Worm (Caenorhabditis elegans) whole organism, late embryonic: ENCODE measurements around the gene ser-1.

Source experiments
- F13H6.1 ChIP-seq: sonication (generic microtip); optimal IDR thresholded peaks from 2 replicates; lab custom pipeline; 2016; ENCODE audit warnings: missing genetic modification characterization, missing compliant biosample characterization
- K02D7.2 ChIP-seq: sonication (generic microtip); optimal IDR thresholded peaks from 2 replicates; lab custom pipeline; 2017; ENCODE audit warnings: mild to moderate bottlenecking, missing genetic modification characterization, missing compliant biosample characterization
- K09A11.1 ChIP-seq: sonication (generic microtip); optimal IDR thresholded peaks from 2 replicates; lab custom pipeline; 2017; ENCODE audit warnings: antibody characterized with exemption, mild to moderate bottlenecking, missing genetic modification characterization, missing compliant biosample characterization; ENCODE audit not compliant: insufficient read depth
- T23F11.4 ChIP-seq: fragments of 200-800 bp; sonication (Bioruptor generic); optimal IDR thresholded peaks from 2 replicates; lab custom pipeline; 2018; ENCODE audit warnings: mild to moderate bottlenecking, missing genetic modification characterization, missing compliant biosample characterization
- Y22D7AL.16 ChIP-seq: sonication (generic microtip); optimal IDR thresholded peaks from 2 replicates; lab custom pipeline; 2016; ENCODE audit warnings: missing genetic modification characterization, missing compliant biosample characterization
- ahr-1 ChIP-seq: sonication (generic microtip); optimal IDR thresholded peaks from 2 replicates; lab custom pipeline; 2016; ENCODE audit warnings: missing genetic modification characterization, missing compliant biosample characterization
- ceh-18 ChIP-seq: sonication (generic microtip); optimal IDR thresholded peaks from 2 replicates; lab custom pipeline; 2016; ENCODE audit warnings: missing genetic modification characterization, missing compliant biosample characterization
- ceh-31 ChIP-seq: sonication (generic microtip); optimal IDR thresholded peaks from 2 replicates; lab custom pipeline; 2016; ENCODE audit warnings: missing genetic modification characterization, missing compliant biosample characterization
- ceh-34 ChIP-seq: sonication (generic microtip); optimal IDR thresholded peaks from 2 replicates; lab custom pipeline; 2016; ENCODE audit warnings: mild to moderate bottlenecking, missing genetic modification characterization, missing compliant biosample characterization
- ceh-6 ChIP-seq: fragments of 200-800 bp; sonication (Bioruptor generic); optimal IDR thresholded peaks from 2 replicates; lab custom pipeline; 2018; ENCODE audit warnings: mild to moderate bottlenecking, missing genetic modification characterization, missing compliant biosample characterization
- che-1 ChIP-seq: sonication (generic microtip); optimal IDR thresholded peaks from 2 replicates; lab custom pipeline; 2016; ENCODE audit warnings: mild to moderate bottlenecking, missing genetic modification characterization, missing compliant biosample characterization
- dve-1 ChIP-seq: sonication (generic microtip); optimal IDR thresholded peaks from 2 replicates; lab custom pipeline; 2017; ENCODE audit warnings: antibody characterized with exemption, mild to moderate bottlenecking, missing genetic modification characterization, missing compliant biosample characterization
- ets-4 ChIP-seq: sonication (generic microtip); optimal IDR thresholded peaks from 2 replicates; lab custom pipeline; 2016; ENCODE audit warnings: missing genetic modification characterization, missing compliant biosample characterization
- fax-1 ChIP-seq: sonication (generic microtip); optimal IDR thresholded peaks from 2 replicates; lab custom pipeline; 2016; ENCODE audit warnings: missing genotype, missing genetic modification characterization, missing compliant biosample characterization
- fkh-10 ChIP-seq: fragments of 150-350 bp; optimal IDR thresholded peaks from 2 replicates; lab custom pipeline; 2014; ENCODE audit warnings: missing biosample characterization, missing genetic modification reagents, missing genetic modification characterization
- fkh-6 ChIP-seq: sonication (generic microtip); optimal IDR thresholded peaks from 2 replicates; lab custom pipeline; 2016; ENCODE audit warnings: missing genetic modification characterization, missing compliant biosample characterization
- hlh-15 ChIP-seq: sonication (generic microtip); optimal IDR thresholded peaks from 2 replicates; lab custom pipeline; 2016; ENCODE audit warnings: missing genetic modification characterization, missing compliant biosample characterization
- hlh-8 ChIP-seq: sonication (generic microtip); optimal IDR thresholded peaks from 2 replicates; lab custom pipeline; 2016; ENCODE audit warnings: missing genotype, missing genetic modification characterization, missing compliant biosample characterization
- lim-6 ChIP-seq: sonication (generic microtip); optimal IDR thresholded peaks from 2 replicates; lab custom pipeline; 2016; ENCODE audit warnings: missing genetic modification characterization, missing compliant biosample characterization
- lin-11 ChIP-seq: fragments of 200-800 bp; sonication (Bioruptor generic); optimal IDR thresholded peaks from 2 replicates; lab custom pipeline; 2018; ENCODE audit warnings: mild to moderate bottlenecking, missing genetic modification characterization, missing compliant biosample characterization
- madf-2 ChIP-seq: sonication (generic microtip); optimal IDR thresholded peaks from 2 replicates; lab custom pipeline; 2017; ENCODE audit warnings: missing genetic modification characterization, missing compliant biosample characterization
- mec-3 ChIP-seq: sonication (generic microtip); optimal IDR thresholded peaks from 2 replicates; lab custom pipeline; 2016; ENCODE audit warnings: borderline replicate concordance, missing genetic modification characterization, missing compliant biosample characterization
- nfya-1 ChIP-seq: sonication (generic microtip); optimal IDR thresholded peaks from 2 replicates; lab custom pipeline; 2017; ENCODE audit warnings: missing genetic modification characterization, mild to moderate bottlenecking, missing compliant biosample characterization, antibody characterized with exemption, moderate library complexity
- nhr-232 ChIP-seq: sonication (generic microtip); optimal IDR thresholded peaks from 2 replicates; lab custom pipeline; 2016; ENCODE audit warnings: missing genetic modification characterization, missing compliant biosample characterization
- npax-4 ChIP-seq: sonication (generic microtip); optimal IDR thresholded peaks from 2 replicates; lab custom pipeline; 2016; ENCODE audit warnings: missing genetic modification characterization, missing compliant biosample characterization
- odd-2 ChIP-seq: sonication (generic microtip); optimal IDR thresholded peaks from 2 replicates; lab custom pipeline; 2017; ENCODE audit warnings: antibody characterized with exemption, mild to moderate bottlenecking, missing genetic modification characterization, missing compliant biosample characterization
- pat-9 ChIP-seq: fragments of 200-800 bp; sonication (Bioruptor generic); optimal IDR thresholded peaks from 2 replicates; lab custom pipeline; 2018; ENCODE audit warnings: mild to moderate bottlenecking, missing genetic modification characterization, moderate library complexity, missing compliant biosample characterization
- pax-1 ChIP-seq: fragments of 150-350 bp; optimal IDR thresholded peaks from 2 replicates; lab custom pipeline; 2014; ENCODE audit warnings: missing biosample characterization, missing genetic modification characterization
- pha-2 ChIP-seq: sonication (generic microtip); optimal IDR thresholded peaks from 2 replicates; lab custom pipeline; 2017; ENCODE audit warnings: mild to moderate bottlenecking, missing genetic modification characterization, missing compliant biosample characterization
- pha-4 ChIP-seq: fragments of 150-350 bp; optimal IDR thresholded peaks from 2 replicates; lab custom pipeline; 2018; ENCODE audit warnings: missing biosample characterization, missing genetic modification reagents, missing genetic modification characterization
- pqm-1 ChIP-seq: sonication (generic microtip); optimal IDR thresholded peaks from 2 replicates; lab custom pipeline; 2016; ENCODE audit warnings: missing genetic modification characterization, missing compliant biosample characterization
- pros-1 ChIP-seq: fragments of 150-350 bp; optimal IDR thresholded peaks from 2 replicates; lab custom pipeline; 2014; ENCODE audit warnings: missing biosample characterization, missing genetic modification reagents, missing genetic modification characterization
- ref-2 ChIP-seq: sonication (generic microtip); optimal IDR thresholded peaks from 2 replicates; lab custom pipeline; 2016; ENCODE audit warnings: missing genetic modification characterization, missing compliant biosample characterization
- rnt-1 ChIP-seq: sonication (generic microtip); optimal IDR thresholded peaks from 2 replicates; lab custom pipeline; 2016; ENCODE audit warnings: missing genetic modification characterization, missing compliant biosample characterization
- sdc-2 ChIP-seq: sonication (generic microtip); optimal IDR thresholded peaks from 2 replicates; lab custom pipeline; 2016; ENCODE audit warnings: missing genotype, missing genetic modification characterization, missing compliant biosample characterization
- sox-4 ChIP-seq: sonication (generic microtip); optimal IDR thresholded peaks from 2 replicates; lab custom pipeline; 2017; ENCODE audit warnings: mild to moderate bottlenecking, missing genetic modification characterization, inconsistent platforms, missing compliant biosample characterization
- syd-9 ChIP-seq: sonication (generic microtip); optimal IDR thresholded peaks from 2 replicates; lab custom pipeline; 2016; ENCODE audit warnings: mild to moderate bottlenecking, missing genetic modification characterization, moderate library complexity, missing compliant biosample characterization
- tbx-2 ChIP-seq: sonication (generic microtip); optimal IDR thresholded peaks from 2 replicates; lab custom pipeline; 2016; ENCODE audit warnings: missing genetic modification characterization, missing compliant biosample characterization
- unc-3 ChIP-seq, 2 experiments: fragments of 200-800 bp in 1 of 2; sonication (Bioruptor generic) in 1 of 2; sonication (generic microtip) in 1 of 2; conservative IDR thresholded peaks in 1 of 2; optimal IDR thresholded peaks in 1 of 2; 2 replicates each; pipeline versions ENCODE4 v1.3.6 to Lab custom; 2016 to 2022; ENCODE audit warnings: missing compliant biosample characterization in 2 of 2, missing genetic modification characterization in 2 of 2, missing genetic modification reagents in 1 of 2
- unc-55 ChIP-seq: sonication (generic microtip); optimal IDR thresholded peaks from 2 replicates; lab custom pipeline; 2017; ENCODE audit warnings: missing biosample characterization, missing genetic modification reagents, missing genetic modification characterization

Gene ser-1

ce11 chrX:16607128-16607527, 27.6 kb downstream of the ser-1 start:
- TF ChIP-seq nhr-232: no peak
- no peak for TF ChIP-seq fax-1 (tag; lab: Kevin White, UChicago)

- no peak for TF ChIP-seq dve-1 (tag; lab: Kevin White, UChicago)
- TF ChIP-seq hlh-8 (tag; lab: Kevin White, UChicago): no peak
- no peak for TF ChIP-seq pha-4 (tag; lab: Kevin White, UChicago)
Measured at ce11 chrX:16609424-16609823, 29.9 kb downstream of the ser-1 start, which contains the start of gene F59C12.3. F59C12.3 (minus strand) TSS chrX:16609524.

- TF ChIP-seq sdc-2 (tag; lab: Kevin White, UChicago) (peak; percentile 34), rnt-1 (tag; lab: Kevin White, UChicago) (peak; percentile 48), ahr-1 (tag; lab: Kevin White, UChicago) (no peak), ceh-31 (peak; percentile 45), sox-4 (tag; lab: Kevin White, UChicago) (no peak), ref-2 (tag; lab: Kevin White, UChicago) (no peak), syd-9 (peak; percentile 30), K02D7.2 (tag; lab: Kevin White, UChicago) (no peak), hlh-8 (tag; lab: Kevin White, UChicago) (peak; percentile 25), madf-2 (tag; lab: Kevin White, UChicago) (no peak), mec-3 (tag; lab: Kevin White, UChicago) (no peak), npax-4 (tag; lab: Kevin White, UChicago) (no peak), pros-1 (no peak), nfya-1 (tag; lab: Kevin White, UChicago) (peak; percentile 56), unc-3 (GFP tag; conservative IDR thresholded peaks at IDR 0.05; lab: Robert Waterston, UW) (no peak), unc-3 (tag; optimal IDR thresholded peaks at IDR 0.05; lab: Kevin White, UChicago) (no peak), tbx-2 (tag; lab: Kevin White, UChicago) (peak; percentile 61), T23F11.4 (GFP tag; lab: Kevin White, UChicago) (no peak), ceh-34 (peak; percentile 20), pha-2 (tag; lab: Kevin White, UChicago) (no peak), ceh-18 (tag; lab: Kevin White, UChicago) (no peak)
- TF ChIP-seq, all 69 proteins: peak for 8
Measured at ce11 chrX:16611333-16612043, 31.9 kb downstream of the ser-1 start.

ce11 chrX:16612293-16612946, 32.9 kb downstream of the ser-1 start:
- TF ChIP-seq ceh-18 (tag; lab: Kevin White, UChicago) (peak; percentile 99), ceh-6 (GFP tag; lab: Kevin White, UChicago) (peak; percentile 61), dve-1 (tag; lab: Kevin White, UChicago) (peak; percentile 86), rnt-1 (tag; lab: Kevin White, UChicago) (peak; percentile 100), nhr-232 (no peak), F13H6.1 (tag; lab: Kevin White, UChicago) (peak; percentile 96), fkh-10 (GFP tag; lab: Kevin White, UChicago) (peak; percentile 71), mec-3 (tag; lab: Kevin White, UChicago) (no peak), pha-4 (tag; lab: Kevin White, UChicago) (no peak), syd-9 (peak; percentile 80), ceh-34 (peak; percentile 96), pax-1 (tag; lab: Kevin White, UChicago) (peak; percentile 11), madf-2 (tag; lab: Kevin White, UChicago) (peak; percentile 78), lin-11 (tag; lab: Kevin White, UChicago) (no peak), ref-2 (tag; lab: Kevin White, UChicago) (peak; percentile 98), npax-4 (tag; lab: Kevin White, UChicago) (no peak), hlh-15 (tag; lab: Kevin White, UChicago) (no peak), tbx-2 (tag; lab: Kevin White, UChicago) (peak; percentile 93), pqm-1 (tag; lab: Kevin White, UChicago) (peak; percentile 79), ceh-31 (peak; percentile 96), che-1 (tag; lab: Kevin White, UChicago) (peak; percentile 23), lim-6 (no peak), unc-3 (GFP tag; conservative IDR thresholded peaks at IDR 0.05; lab: Robert Waterston, UW) (no peak), unc-3 (tag; optimal IDR thresholded peaks at IDR 0.05; lab: Kevin White, UChicago) (peak; percentile 48), ets-4 (tag; lab: Kevin White, UChicago) (peak; percentile 63), sox-4 (tag; lab: Kevin White, UChicago) (peak; percentile 24), K09A11.1 (tag; lab: Kevin White, UChicago) (no peak), odd-2 (tag; lab: Kevin White, UChicago) (no peak), Y22D7AL.16 (no peak), unc-55 (GFP tag; lab: Kevin White, UChicago) (peak; percentile 86), fkh-6 (tag; lab: Kevin White, UChicago) (peak; percentile 58), pat-9 (tag; lab: Kevin White, UChicago) (peak; percentile 35)
